ENCODE assay signal across 4 fruit fly cellular contexts in the genomic region with DNA sequence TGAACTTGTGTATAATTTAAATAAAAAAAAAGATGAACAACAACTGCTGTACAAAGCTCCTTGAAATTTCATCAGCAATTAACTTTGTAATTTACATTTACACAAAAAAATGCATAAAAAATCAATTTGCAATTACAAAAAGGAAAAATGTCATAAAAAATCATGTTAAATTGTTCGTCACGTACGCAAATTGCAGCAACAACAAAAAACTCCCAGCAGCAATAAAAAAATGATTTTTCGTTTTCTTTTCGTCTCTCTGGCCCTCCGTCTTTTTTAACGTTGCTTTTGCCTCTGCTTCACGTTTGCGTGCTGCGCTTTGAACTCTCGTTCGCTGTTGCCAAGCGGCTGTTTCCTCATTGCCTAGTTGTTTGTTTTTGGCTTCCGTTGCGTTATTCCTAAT.
A peak's percentile ranks its signal among the peaks of the same experiment; 100 is the strongest.
TF ChIP-seq lines count a peak whose summit lies in the region.

No protein-coding gene starts in this region.

- no peak for TF ChIP-seq CTCF in whole organism, embryonic (GFP tag; optimal IDR thresholded peaks at IDR 0.05; lab: Kevin White, UChicago)

TF ChIP-seq in whole organism, embryonic, 481 proteins besides CTCF, POLR2A, EP300 and RAD21 (continues in another document):
- TF ChIP-seq CG12391 (tag; optimal IDR thresholded peaks at IDR 0.05; lab: Kevin White, UChicago) (no peak), CG6813 (GFP tag; optimal IDR thresholded peaks at IDR 0.05; lab: Kevin White, UChicago) (peak; percentile 53), prd (optimal IDR thresholded peaks at IDR 0.05; lab: Kevin White, UChicago) (no peak), prd (GFP tag; IDR thresholded peaks at IDR 0.05; lab: Robert Waterston, UW) (no peak), gcm (GFP tag; optimal IDR thresholded peaks at IDR 0.05; lab: Kevin White, UChicago) (no peak), CG7745 (tag; optimal IDR thresholded peaks at IDR 0.05; lab: Kevin White, UChicago) (no peak), chm (GFP tag; IDR thresholded peaks at IDR 0.05; lab: Robert Waterston, UW) (peak; percentile 93), CG9727 (GFP tag; optimal IDR thresholded peaks at IDR 0.05; lab: Kevin White, UChicago) (peak; percentile 64), Awh (GFP tag; IDR thresholded peaks at IDR 0.05; lab: Robert Waterston, UW) (no peak), HmgD (GFP tag; optimal IDR thresholded peaks at IDR 0.05; lab: Kevin White, UChicago) (no peak), CG4282 (GFP tag; optimal IDR thresholded peaks at IDR 0.05; lab: Kevin White, UChicago) (no peak), CG11456 (GFP tag; IDR thresholded peaks at IDR 0.05; lab: Robert Waterston, UW) (0 out of 3 replicates have a peak, but pooled peaks have one; percentile 3), amos (GFP tag; IDR thresholded peaks at IDR 0.05; lab: Robert Waterston, UW; ENCODE audit: partially characterized antibody) (0 out of 2 replicates have a peak, but pooled peaks have one; percentile 11), CG1603 (tag; optimal IDR thresholded peaks at IDR 0.05; lab: Kevin White, UChicago) (no peak), sima (GFP tag; optimal IDR thresholded peaks at IDR 0.05; lab: Kevin White, UChicago) (no peak), CG4424 (GFP tag; optimal IDR thresholded peaks at IDR 0.05; lab: Kevin White, UChicago) (no peak), pfk (GFP tag; optimal IDR thresholded peaks at IDR 0.05; lab: Kevin White, UChicago) (no peak), cad (GFP tag; optimal IDR thresholded peaks at IDR 0.05; lab: Kevin White, UChicago) (peak; percentile 61), CG11085 (GFP tag; IDR thresholded peaks at IDR 0.05; lab: Robert Waterston, UW) (no peak), tx (GFP tag; optimal IDR thresholded peaks at IDR 0.05; lab: Kevin White, UChicago) (no peak), Fer3 (tag; optimal IDR thresholded peaks at IDR 0.05; lab: Kevin White, UChicago) (no peak), ci (GFP tag; IDR thresholded peaks at IDR 0.05; lab: Robert Waterston, UW) (peak; percentile 79)

TF ChIP-seq in whole organism, prepupa, 60 proteins besides CTCF, POLR2A, EP300 and RAD21:
- TF ChIP-seq svp (GFP tag; lab: Kevin White, UChicago): no peak
- peak; percentile 26; the same call in 2 of the 3 replicates for TF ChIP-seq CG6163 (GFP tag; IDR thresholded peaks at IDR 0.05; lab: Robert Waterston, UW)
- peak; percentile 59 for TF ChIP-seq Eip78C (GFP tag; lab: Kevin White, UChicago)
- no peak for TF ChIP-seq Ets96B (tag; optimal IDR thresholded peaks at IDR 0.05; lab: Kevin White, UChicago)
- no peak for TF ChIP-seq Gug (GFP tag; IDR thresholded peaks at IDR 0.05; lab: Robert Waterston, UW)
- TF ChIP-seq CG10669 (GFP tag; optimal IDR thresholded peaks at IDR 0.05; lab: Kevin White, UChicago): no peak
- no peak for TF ChIP-seq Hr39 (GFP tag; optimal IDR thresholded peaks at IDR 0.05; lab: Kevin White, UChicago)

TF ChIP-seq in whole organism, pupa, 21 proteins besides CTCF, POLR2A, EP300 and RAD21:
- TF ChIP-seq CG12605 (GFP tag; IDR thresholded peaks at IDR 0.05; lab: Robert Waterston, UW): no peak
- TF ChIP-seq CG4496 (GFP tag; IDR thresholded peaks at IDR 0.05; lab: Robert Waterston, UW): 0 out of 3 replicates have a peak, but pooled peaks have one; percentile 35
- TF ChIP-seq CG8301 (tag; optimal IDR thresholded peaks at IDR 0.05; lab: Kevin White, UChicago): no peak
- no peak for TF ChIP-seq fd96Ca (GFP tag; IDR thresholded peaks at IDR 0.05; lab: Robert Waterston, UW)
- no peak for TF ChIP-seq CG34367 (tag; optimal IDR thresholded peaks at IDR 0.05; lab: Kevin White, UChicago)
- peak; percentile 20; the same call in 1 of the 2 replicates for TF ChIP-seq CG32121 (GFP tag; IDR thresholded peaks at IDR 0.05; lab: Robert Waterston, UW)
- TF ChIP-seq CG14655 (GFP tag; optimal IDR thresholded peaks at IDR 0.05; lab: Kevin White, UChicago): no peak
- TF ChIP-seq Ets98B (GFP tag; IDR thresholded peaks at IDR 0.05; lab: Robert Waterston, UW): no peak
- TF ChIP-seq EcR (GFP tag; optimal IDR thresholded peaks at IDR 0.05; lab: Kevin White, UChicago): no peak
- TF ChIP-seq Pif1A (GFP tag; optimal IDR thresholded peaks at IDR 0.05; lab: Kevin White, UChicago): no peak
- no peak for TF ChIP-seq gl (tag; optimal IDR thresholded peaks at IDR 0.05; lab: Kevin White, UChicago)
- TF ChIP-seq CG13204 (GFP tag; optimal IDR thresholded peaks at IDR 0.05; lab: Kevin White, UChicago): no peak
- TF ChIP-seq CG10348 (GFP tag; IDR thresholded peaks at IDR 0.05; lab: Robert Waterston, UW): no peak
- TF ChIP-seq CG17806 (tag; optimal IDR thresholded peaks at IDR 0.05; lab: Kevin White, UChicago): no peak
- no peak for TF ChIP-seq CG15710 (tag; optimal IDR thresholded peaks at IDR 0.05; lab: Kevin White, UChicago)
- no peak for TF ChIP-seq CG8159 (tag; optimal IDR thresholded peaks at IDR 0.05; lab: Kevin White, UChicago)
- TF ChIP-seq D1 (tag; optimal IDR thresholded peaks at IDR 0.05; lab: Kevin White, UChicago): peak; percentile 8
- TF ChIP-seq Snoo (tag; optimal IDR thresholded peaks at IDR 0.05; lab: Kevin White, UChicago): no peak
- no peak for TF ChIP-seq rn (GFP tag; IDR thresholded peaks at IDR 0.05; lab: Robert Waterston, UW)
- TF ChIP-seq Pif1B (GFP tag; optimal IDR thresholded peaks at IDR 0.05; lab: Kevin White, UChicago): no peak
- TF ChIP-seq CG9948 (tag; optimal IDR thresholded peaks at IDR 0.05; lab: Kevin White, UChicago): no peak

TF ChIP-seq in whole organism, wandering third instar larva, 38 proteins besides CTCF, POLR2A, EP300 and RAD21:
- no peak for TF ChIP-seq CG9705 (GFP tag; optimal IDR thresholded peaks at IDR 0.05; lab: Kevin White, UChicago)
- no peak for TF ChIP-seq foxo (GFP tag; optimal IDR thresholded peaks at IDR 0.05; lab: Kevin White, UChicago)
- TF ChIP-seq Mio (GFP tag; optimal IDR thresholded peaks at IDR 0.05; lab: Kevin White, UChicago): no peak
- no peak for TF ChIP-seq ey (GFP tag; optimal IDR thresholded peaks at IDR 0.05; lab: Kevin White, UChicago)
- TF ChIP-seq N (GFP tag; optimal IDR thresholded peaks at IDR 0.05; lab: Kevin White, UChicago): no peak
- TF ChIP-seq CG32264 (GFP tag; optimal IDR thresholded peaks at IDR 0.05; lab: Kevin White, UChicago): no peak
- no peak for TF ChIP-seq fru (GFP tag; optimal IDR thresholded peaks at IDR 0.05; lab: Kevin White, UChicago)
- no peak for TF ChIP-seq tai (GFP tag; optimal IDR thresholded peaks at IDR 0.05; lab: Kevin White, UChicago)
- TF ChIP-seq Dfd (GFP tag; optimal IDR thresholded peaks at IDR 0.05; lab: Kevin White, UChicago): no peak
- TF ChIP-seq HLH106 (tag; optimal IDR thresholded peaks at IDR 0.05; lab: Kevin White, UChicago): no peak
- TF ChIP-seq Rel (GFP tag; optimal IDR thresholded peaks at IDR 0.05; lab: Kevin White, UChicago): no peak
- TF ChIP-seq Rel (tag; optimal IDR thresholded peaks at IDR 0.05; lab: Kevin White, UChicago): no peak
- TF ChIP-seq dl (GFP tag; optimal IDR thresholded peaks at IDR 0.05; lab: Kevin White, UChicago; ENCODE audit: insufficient read depth in 1 of 2, partially characterized antibody in 2 of 2): no peak
- peak; percentile 19 for TF ChIP-seq brk (GFP tag; optimal IDR thresholded peaks at IDR 0.05; lab: Kevin White, UChicago)
- TF ChIP-seq Vsx2 (GFP tag; optimal IDR thresholded peaks at IDR 0.05; lab: Kevin White, UChicago; ENCODE audit: partially characterized antibody): no peak
- no peak for TF ChIP-seq br (GFP tag; optimal IDR thresholded peaks at IDR 0.05; lab: Kevin White, UChicago)
- TF ChIP-seq Abd-B (GFP tag; optimal IDR thresholded peaks at IDR 0.05; lab: Kevin White, UChicago): no peak
- no peak for TF ChIP-seq usp (GFP tag; optimal IDR thresholded peaks at IDR 0.05; lab: Kevin White, UChicago)
- peak; percentile 77 for TF ChIP-seq psq (GFP tag; optimal IDR thresholded peaks at IDR 0.05; lab: Kevin White, UChicago)
- peak; percentile 11 for TF ChIP-seq dsf (GFP tag; optimal IDR thresholded peaks at IDR 0.05; lab: Kevin White, UChicago; ENCODE audit: borderline replicate concordance)
- no peak for TF ChIP-seq Sp1 (GFP tag; optimal IDR thresholded peaks at IDR 0.05; lab: Kevin White, UChicago)
- TF ChIP-seq Dif (GFP tag; optimal IDR thresholded peaks at IDR 0.05; lab: Kevin White, UChicago; ENCODE audit: partially characterized antibody): no peak
- TF ChIP-seq OdsH (GFP tag; optimal IDR thresholded peaks at IDR 0.05; lab: Kevin White, UChicago): no peak
- TF ChIP-seq sv (GFP tag; optimal IDR thresholded peaks at IDR 0.05; lab: Kevin White, UChicago): peak; percentile 54
- peak; percentile 21 for TF ChIP-seq woc (GFP tag; optimal IDR thresholded peaks at IDR 0.05; lab: Kevin White, UChicago)
- no peak for TF ChIP-seq GATAd (GFP tag; optimal IDR thresholded peaks at IDR 0.05; lab: Kevin White, UChicago)
- TF ChIP-seq h (GFP tag; optimal IDR thresholded peaks at IDR 0.05; lab: Kevin White, UChicago): no peak
